Fruit fly (Drosophila melanogaster): ENCODE measurements around the gene daed.

The daed gene

DNA sequence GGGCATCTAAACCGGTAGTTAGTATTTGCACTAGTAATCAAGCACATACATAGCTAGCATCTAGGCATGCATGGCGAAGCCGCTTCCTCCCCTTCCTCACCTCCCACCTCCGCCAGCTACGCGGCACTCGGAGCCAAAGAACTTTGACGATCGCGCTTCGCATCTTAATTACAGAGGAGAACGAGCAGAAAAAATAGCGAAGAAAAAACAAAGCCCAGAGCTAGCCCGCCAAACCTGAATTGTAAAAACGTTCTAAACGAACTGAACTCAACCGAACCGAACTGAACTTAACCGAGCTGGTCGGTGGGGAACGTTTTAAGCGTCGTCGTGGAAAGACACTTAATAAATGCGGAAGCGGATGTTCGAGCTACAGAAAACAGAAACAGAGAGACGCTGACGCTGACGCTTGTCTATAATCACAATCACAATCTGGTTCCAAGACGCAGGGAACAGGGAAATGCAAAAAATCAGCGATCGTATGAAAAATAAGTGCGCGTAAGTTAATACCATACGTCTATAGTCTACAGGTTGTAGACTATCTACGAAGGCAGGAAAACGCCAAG, 47.1 kb downstream of the daed start (continued):
- TF ChIP-seq CG30403 (GFP tag; optimal IDR thresholded peaks at IDR 0.05) (no peak), CG34224 (GFP tag; IDR thresholded peaks at IDR 0.05; ENCODE audit: partially characterized antibody) (0 out of 3 replicates have a peak, but pooled peaks have one; percentile 23), prd (optimal IDR thresholded peaks at IDR 0.05) (no peak), prd (GFP tag; IDR thresholded peaks at IDR 0.05) (no peak), Ada2b (GFP tag; IDR thresholded peaks at IDR 0.05) (no peak), CG12219 (GFP tag; optimal IDR thresholded peaks at IDR 0.05) (no peak), chinmo (GFP tag; IDR thresholded peaks at IDR 0.05; ENCODE audit: partially characterized antibody) (peak; percentile 91; the same call in 3 of the 4 replicates), Hand (GFP tag; optimal IDR thresholded peaks at IDR 0.05) (no peak), wdn (GFP tag; IDR thresholded peaks at IDR 0.05) (no peak)

DNA sequence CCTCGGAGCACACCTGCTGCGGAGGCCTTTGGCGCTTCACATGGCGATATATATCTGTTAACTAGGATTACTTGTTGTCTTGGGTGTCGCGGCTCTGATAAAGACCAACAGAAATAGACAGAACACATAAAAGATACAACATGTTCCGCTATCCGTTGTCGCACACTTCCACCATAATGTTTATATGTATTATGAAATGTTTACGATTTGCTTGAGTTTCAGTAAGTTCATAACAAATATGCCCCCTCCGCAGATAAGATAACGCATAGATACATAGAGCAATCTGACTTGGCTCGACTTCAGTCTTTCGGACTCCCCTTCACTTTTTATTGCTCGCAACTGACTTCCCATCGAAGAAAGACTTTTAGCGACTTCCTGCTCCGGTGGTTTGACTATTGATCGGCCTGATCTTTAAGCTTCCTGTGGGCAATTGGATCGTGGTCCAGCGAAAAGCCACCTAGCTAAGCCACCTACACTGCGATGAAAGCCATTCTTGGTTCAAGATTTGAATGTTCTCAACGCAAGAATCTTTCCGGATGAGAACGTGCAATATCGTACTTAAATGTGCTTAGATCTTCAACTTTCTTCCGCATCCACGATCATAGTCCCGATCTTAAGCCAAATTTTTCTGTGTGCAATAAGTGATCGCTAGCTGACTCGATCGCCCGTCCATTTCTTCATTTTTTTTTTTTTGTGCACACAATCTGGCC, 47.8 kb downstream of the daed start:
- TF ChIP-seq CG4820 (GFP tag; optimal IDR thresholded peaks at IDR 0.05): no peak
- no peak for TF ChIP-seq mld (GFP tag; IDR thresholded peaks at IDR 0.05; ENCODE audit: partially characterized antibody)
- no peak for TF ChIP-seq NK7.1 (GFP tag; optimal IDR thresholded peaks at IDR 0.05)
- TF ChIP-seq C15 (GFP tag; IDR thresholded peaks at IDR 0.05): no peak
- TF ChIP-seq tio (GFP tag; optimal IDR thresholded peaks at IDR 0.05): no peak
- TF ChIP-seq dan (GFP tag; IDR thresholded peaks at IDR 0.05): no peak
- TF ChIP-seq hbn (GFP tag; IDR thresholded peaks at IDR 0.05; ENCODE audit: partially characterized antibody): no peak
- TF ChIP-seq Lpt (GFP tag; optimal IDR thresholded peaks at IDR 0.05): no peak
- TF ChIP-seq Six4 (GFP tag; optimal IDR thresholded peaks at IDR 0.05): no peak
- no peak for TF ChIP-seq CG34422 (GFP tag; IDR thresholded peaks at IDR 0.05)
- TF ChIP-seq CG2129 (GFP tag; IDR thresholded peaks at IDR 0.05; ENCODE audit: partially characterized antibody): no peak
- TF ChIP-seq H2.0 (GFP tag; IDR thresholded peaks at IDR 0.05): no peak
- peak in 1 of 2 experiments; percentile 65 for TF ChIP-seq Pdp1 (GFP tag; optimal IDR thresholded peaks at IDR 0.05)
- no peak for TF ChIP-seq jumu (GFP tag; optimal IDR thresholded peaks at IDR 0.05)
- TF ChIP-seq yki (optimal IDR thresholded peaks at IDR 0.05): no peak
- no peak for TF ChIP-seq pfk (GFP tag; optimal IDR thresholded peaks at IDR 0.05)
- no peak for TF ChIP-seq ftz-f1 (GFP tag; optimal IDR thresholded peaks at IDR 0.05)
- no peak for TF ChIP-seq CG6683 (GFP tag; optimal IDR thresholded peaks at IDR 0.05)
- TF ChIP-seq org-1 (GFP tag; optimal IDR thresholded peaks at IDR 0.05): peak; percentile 22
- no peak for TF ChIP-seq Hand (GFP tag; optimal IDR thresholded peaks at IDR 0.05)
- peak; percentile 7 for TF ChIP-seq CG11504 (tag; optimal IDR thresholded peaks at IDR 0.05)
- no peak for TF ChIP-seq pan (optimal IDR thresholded peaks at IDR 0.05)
- TF ChIP-seq pan (GFP tag; optimal IDR thresholded peaks at IDR 0.05 in 1 of 2, IDR thresholded peaks at IDR 0.05 in 1 of 2): peak in 1 of 2 experiments; percentile 41
- no peak for TF ChIP-seq trem (tag; optimal IDR thresholded peaks at IDR 0.05)
- no peak for TF ChIP-seq zfh2 (GFP tag; optimal IDR thresholded peaks at IDR 0.05)
- no peak for TF ChIP-seq Dll (GFP tag; IDR thresholded peaks at IDR 0.05; ENCODE audit: partially characterized antibody)
- TF ChIP-seq CG15269 (tag; optimal IDR thresholded peaks at IDR 0.05): peak; percentile 46
- no peak for TF ChIP-seq dmrt99B (tag; optimal IDR thresholded peaks at IDR 0.05)
- TF ChIP-seq CG15696 (tag; optimal IDR thresholded peaks at IDR 0.05): peak; percentile 28
- TF ChIP-seq Fer2 (tag; optimal IDR thresholded peaks at IDR 0.05): no peak
- no peak for TF ChIP-seq NC2α (GFP tag; optimal IDR thresholded peaks at IDR 0.05)
- no peak for TF ChIP-seq Rx (GFP tag; IDR thresholded peaks at IDR 0.05)
- TF ChIP-seq fd64A (GFP tag; optimal IDR thresholded peaks at IDR 0.05): peak; percentile 73
- TF ChIP-seq knrl (GFP tag; IDR thresholded peaks at IDR 0.05; ENCODE audit: partially characterized antibody): no peak
- no peak for TF ChIP-seq Dbx (GFP tag; IDR thresholded peaks at IDR 0.05)
- no peak for TF ChIP-seq NFAT (GFP tag; IDR thresholded peaks at IDR 0.05)
- peak; percentile 72 for TF ChIP-seq Med (GFP tag)
- TF ChIP-seq CG7745 (tag; optimal IDR thresholded peaks at IDR 0.05): peak; percentile 16
- TF ChIP-seq CG10209 (GFP tag; optimal IDR thresholded peaks at IDR 0.05): peak; percentile 29
- no peak for TF ChIP-seq fru (optimal IDR thresholded peaks at IDR 0.05)
- peak; percentile 45; the same call in 1 of the 3 replicates for TF ChIP-seq otp (GFP tag; IDR thresholded peaks at IDR 0.05)
